Fruit fly (Drosophila melanogaster): ENCODE results near the gene CG10646.

Gene CG10646

DNA sequence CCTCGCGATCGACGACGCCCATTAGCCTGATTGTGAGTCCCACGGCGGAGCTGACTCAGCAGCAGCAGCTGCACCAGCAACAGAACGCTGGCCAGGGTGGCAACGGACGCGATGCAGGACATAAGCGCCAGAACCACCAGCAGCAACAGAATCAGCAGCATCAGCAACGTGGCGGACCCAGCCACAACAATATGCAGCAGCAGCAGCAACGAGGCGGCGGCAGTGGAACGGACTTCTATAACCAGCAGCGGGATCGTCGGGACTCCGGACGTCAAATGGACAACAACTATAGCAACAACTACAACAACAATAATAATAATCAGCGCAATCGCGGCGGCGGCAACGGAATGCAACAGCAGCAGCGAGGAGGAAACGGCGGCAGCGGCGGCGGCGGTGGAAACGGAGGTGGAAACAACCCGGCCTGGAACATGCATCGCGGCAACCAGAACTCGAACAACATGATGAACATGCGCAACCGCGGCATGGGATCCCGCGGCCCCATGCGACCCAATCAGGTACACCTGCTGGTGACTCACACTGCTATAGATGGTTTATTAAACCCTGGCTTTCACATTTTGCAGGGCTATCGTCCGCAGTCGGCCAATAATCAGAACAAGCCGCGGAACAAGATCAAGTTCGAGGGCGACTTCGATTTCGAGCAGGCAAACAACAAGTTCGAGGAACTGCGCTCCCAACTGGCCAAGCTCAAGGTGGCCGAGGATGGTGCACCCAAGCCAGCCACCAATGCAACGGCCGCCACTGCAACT lies 13.9 kb upstream of the CG10646 start:
- TF ChIP-seq Hr51 (GFP tag; optimal IDR thresholded peaks at IDR 0.05) (peak in 1 of 2 experiments; percentile 12), CG32532 (GFP tag; IDR thresholded peaks at IDR 0.05) (no peak), CG11456 (GFP tag; IDR thresholded peaks at IDR 0.05) (0 out of 3 replicates have a peak, but pooled peaks have one; percentile 58), Ets65A (GFP tag) (peak; percentile 64), sens (GFP tag) (peak; percentile 21), Med (GFP tag) (peak; percentile 66), al (GFP tag; IDR thresholded peaks at IDR 0.05) (0 out of 2 replicates have a peak, but pooled peaks have one; percentile 12), CG8944 (GFP tag; optimal IDR thresholded peaks at IDR 0.05) (peak; percentile 16), CG32767 (GFP tag; IDR thresholded peaks at IDR 0.05) (no peak), H2.0 (GFP tag; IDR thresholded peaks at IDR 0.05) (0 out of 2 replicates have a peak, but pooled peaks have one; percentile 11), Spps (tag; optimal IDR thresholded peaks at IDR 0.05) (no peak), CG31388 (GFP tag; optimal IDR thresholded peaks at IDR 0.05) (no peak), CG4854 (GFP tag; optimal IDR thresholded peaks at IDR 0.05) (no peak), Aef1 (GFP tag; IDR thresholded peaks at IDR 0.05) (no peak), Lim3 (GFP tag; IDR thresholded peaks at IDR 0.05) (no peak), Nf-YA (GFP tag; IDR thresholded peaks at IDR 0.05) (0 out of 2 replicates have a peak, but pooled peaks have one; percentile 22), Atf6 (GFP tag; IDR thresholded peaks at IDR 0.05) (no peak), CG12299 (tag; optimal IDR thresholded peaks at IDR 0.05) (no peak), CoRest (tag; optimal IDR thresholded peaks at IDR 0.05) (no peak), Dfd (GFP tag; optimal IDR thresholded peaks at IDR 0.05) (peak in 1 of 2 experiments; percentile 81), ATbp (GFP tag; optimal IDR thresholded peaks at IDR 0.05) (no peak)

DNA sequence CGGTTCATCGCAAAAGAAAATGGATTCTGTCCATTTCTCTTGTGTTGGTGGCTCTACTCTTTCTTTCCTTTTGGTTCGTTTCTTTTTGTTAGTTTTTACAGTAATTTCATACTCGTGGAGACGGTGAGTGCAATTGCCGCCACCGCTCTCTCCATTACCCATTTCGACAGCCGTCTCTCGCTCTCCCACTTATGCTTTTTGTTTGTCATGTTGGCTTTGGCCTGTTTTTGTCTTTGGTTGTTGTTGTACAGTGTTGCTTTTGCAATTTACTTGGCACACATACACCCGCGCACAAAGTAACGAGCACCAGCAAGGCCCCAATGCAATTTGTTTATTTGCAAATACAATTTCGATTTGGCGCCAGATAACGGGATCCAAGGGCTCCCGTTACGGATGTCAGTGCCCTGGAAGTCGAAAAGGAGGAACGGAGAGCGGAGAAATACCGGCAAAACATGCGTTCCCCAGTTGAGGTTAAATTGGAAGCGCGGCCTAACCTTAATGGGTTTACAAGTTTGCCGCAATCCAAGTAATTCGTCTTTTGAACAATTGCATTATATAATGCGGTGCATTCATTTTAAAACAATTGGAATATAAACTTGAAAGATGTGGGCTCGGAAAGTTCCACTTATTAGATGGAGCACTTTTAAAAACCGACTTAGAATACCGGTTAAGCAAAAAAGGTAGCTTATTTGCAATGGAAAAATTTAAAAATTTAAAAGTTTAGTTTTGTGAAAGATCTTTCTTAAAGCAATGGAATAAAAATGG lies 12.2 kb upstream of the CG10646 start:
- TF ChIP-seq bigmax (GFP tag; optimal IDR thresholded peaks at IDR 0.05) (peak; percentile 84), nom (GFP tag; optimal IDR thresholded peaks at IDR 0.05) (peak; percentile 95), CG34224 (GFP tag; IDR thresholded peaks at IDR 0.05; ENCODE audit: partially characterized antibody) (0 out of 3 replicates have a peak, but pooled peaks have one; percentile 14), Adf1 (GFP tag; IDR thresholded peaks at IDR 0.05) (no peak), hbn (GFP tag; IDR thresholded peaks at IDR 0.05; ENCODE audit: partially characterized antibody) (peak; percentile 15; the same call in 1 of the 2 replicates), chinmo (GFP tag; IDR thresholded peaks at IDR 0.05; ENCODE audit: partially characterized antibody) (0 out of 4 replicates have a peak, but pooled peaks have one; percentile 35), CG10654 (GFP tag; optimal IDR thresholded peaks at IDR 0.05) (no peak), Camta (GFP tag; optimal IDR thresholded peaks at IDR 0.05) (no peak), CG43689 (GFP tag; IDR thresholded peaks at IDR 0.05) (no peak), CG12769 (tag; optimal IDR thresholded peaks at IDR 0.05) (peak; percentile 24), HLH54F (GFP tag; optimal IDR thresholded peaks at IDR 0.05) (no peak), org-1 (GFP tag; optimal IDR thresholded peaks at IDR 0.05) (no peak), Pdp1 (GFP tag; optimal IDR thresholded peaks at IDR 0.05) (peak in 1 of 2 experiments; percentile 85), CG4360 (GFP tag; IDR thresholded peaks at IDR 0.05) (peak; percentile 68), Drgx (GFP tag; IDR thresholded peaks at IDR 0.05) (peak; percentile 72), mam (GFP tag; optimal IDR thresholded peaks at IDR 0.05) (no peak), cg (GFP tag; optimal IDR thresholded peaks at IDR 0.05) (peak; percentile 14), CG2199 (GFP tag; IDR thresholded peaks at IDR 0.05) (0 out of 3 replicates have a peak, but pooled peaks have one; percentile 7), Dip3 (GFP tag; optimal IDR thresholded peaks at IDR 0.05) (no peak), tx (GFP tag; optimal IDR thresholded peaks at IDR 0.05) (no peak), CG32772 (GFP tag; IDR thresholded peaks at IDR 0.05) (no peak), CG1233 (GFP tag; optimal IDR thresholded peaks at IDR 0.05) (no peak), CG17328 (GFP tag; IDR thresholded peaks at IDR 0.05) (no peak), CG12104 (GFP tag; optimal IDR thresholded peaks at IDR 0.05) (no peak), Trl (optimal IDR thresholded peaks at IDR 0.05) (peak; percentile 69 to 73), Trl (GFP tag; optimal IDR thresholded peaks at IDR 0.05) (no peak), CG4707 (GFP tag; optimal IDR thresholded peaks at IDR 0.05) (no peak), Side (GFP tag; optimal IDR thresholded peaks at IDR 0.05) (no peak)
